Worm (Caenorhabditis elegans) whole organism, L4 larva: Measurements from ENCODE around the gene phg-1.

Experiments used
- D1046.2 ChIP-seq: fragments of 200-800 bp; sonication (Bioruptor generic); IDR thresholded peaks from 2 replicates; pipeline ENCODE4 v1.3.6; 2022; ENCODE audit warnings: missing genetic modification characterization, missing compliant biosample characterization
- R02D3.7 ChIP-seq: fragments of 150-350 bp; sonication (generic microtip); optimal IDR thresholded peaks from 3 replicates; lab custom pipeline; 2014; ENCODE audit warnings: missing biosample characterization, missing genetic modification characterization
- T26A8.4 ChIP-seq: fragments of 200-800 bp; sonication (Bioruptor generic); IDR thresholded peaks from 2 replicates; pipeline ENCODE4 v1.3.6; 2022; ENCODE audit warnings: missing genetic modification characterization, missing compliant biosample characterization
- Y105C5A.15 ChIP-seq: fragments of 200-800 bp; sonication (Bioruptor generic); IDR thresholded peaks from 2 replicates; pipeline ENCODE4 v1.3.6; 2022; ENCODE audit warnings: missing genetic modification characterization, missing compliant biosample characterization
- Y48G9A.11 ChIP-seq: fragments of 200-800 bp; sonication (Bioruptor generic); IDR thresholded peaks from 2 replicates; pipeline ENCODE4 v1.3.6; 2022; ENCODE audit warnings: missing genetic modification reagents, missing genetic modification characterization, missing compliant biosample characterization
- Y75B8A.6 ChIP-seq: fragments of 200-800 bp; sonication (Bioruptor generic); IDR thresholded peaks from 2 replicates; pipeline ENCODE4 v1.3.6; 2022; ENCODE audit warnings: missing genetic modification reagents, missing genetic modification characterization, missing compliant biosample characterization
- ZK337.2 ChIP-seq: fragments of 200-800 bp; sonication (Bioruptor generic); IDR thresholded peaks from 2 replicates; pipeline ENCODE4 v1.3.6; 2022; ENCODE audit warnings: missing genetic modification reagents, missing genetic modification characterization, missing compliant biosample characterization
- ama-1 ChIP-seq: fragments of 150-350 bp; optimal IDR thresholded peaks from 2 replicates; lab custom pipeline; 2014; ENCODE audit warnings: inconsistent platforms, mixed read lengths
- attf-4 ChIP-seq: sonication (generic microtip); optimal IDR thresholded peaks from 3 replicates; lab custom pipeline; 2017; ENCODE audit warnings: missing biosample characterization, missing genetic modification characterization
- ceh-28 ChIP-seq: fragments of 150-350 bp; optimal IDR thresholded peaks from 2 replicates; lab custom pipeline; 2014; ENCODE audit warnings: missing biosample characterization, missing genetic modification reagents, missing genetic modification characterization
- ceh-32 ChIP-seq: sonication (generic microtip); optimal IDR thresholded peaks from 2 replicates; lab custom pipeline; 2016; ENCODE audit warnings: mild to moderate bottlenecking, missing genetic modification characterization, missing compliant biosample characterization; ENCODE audit not compliant: poor library complexity
- ceh-44 ChIP-seq: fragments of 200-800 bp; sonication (Bioruptor generic); IDR thresholded peaks from 2 replicates; pipeline ENCODE4 v1.3.6; 2022; ENCODE audit warnings: missing genetic modification reagents, missing genetic modification characterization, missing compliant biosample characterization
- daf-12 ChIP-seq: fragments of 150-350 bp; optimal IDR thresholded peaks from 2 replicates; lab custom pipeline; 2014; ENCODE audit warnings: missing biosample characterization, missing genetic modification reagents, missing genetic modification characterization
- daf-19 ChIP-seq: fragments of 200-800 bp; sonication (Bioruptor generic); conservative IDR thresholded peaks from 2 replicates; pipeline ENCODE4 v1.3.6; 2022; ENCODE audit warnings: missing genetic modification characterization, missing compliant biosample characterization
- dmd-8 ChIP-seq: fragments of 200-800 bp; sonication (Bioruptor generic); IDR thresholded peaks from 2 replicates; pipeline ENCODE4 v1.3.6; 2022; ENCODE audit warnings: missing genetic modification characterization, missing compliant biosample characterization
- dve-1 ChIP-seq: sonication (generic microtip); optimal IDR thresholded peaks from 2 replicates; lab custom pipeline; 2017; ENCODE audit warnings: antibody characterized with exemption, mild to moderate bottlenecking, missing genetic modification characterization, missing compliant biosample characterization; ENCODE audit not compliant: insufficient read depth
- fos-1 ChIP-seq: fragments of 150-350 bp; optimal IDR thresholded peaks from 2 replicates; lab custom pipeline; 2014; ENCODE audit warnings: missing biosample characterization, missing genetic modification characterization
- gei-8 ChIP-seq: fragments of 200-800 bp; sonication (Bioruptor generic); optimal IDR thresholded peaks from 2 replicates; lab custom pipeline; 2018; ENCODE audit warnings: mild to moderate bottlenecking, missing genetic modification characterization, missing compliant biosample characterization
- hif-1 ChIP-seq, 2 experiments: sonication (generic microtip); optimal IDR thresholded peaks; 2 replicates each; lab custom pipeline; 2016 to 2017; ENCODE audit warnings: missing compliant biosample characterization in 2 of 2, missing genetic modification characterization in 2 of 2, missing genetic modification reagents in 2 of 2, missing genotype in 2 of 2, mild to moderate bottlenecking in 1 of 2
- hmg-1.1 ChIP-seq: fragments of 200-800 bp; sonication (Bioruptor generic); IDR thresholded peaks from 2 replicates; pipeline ENCODE4 v1.3.6; 2022; ENCODE audit warnings: missing genetic modification reagents, missing genetic modification characterization, missing compliant biosample characterization
- lin-1 ChIP-seq: fragments of 200-800 bp; sonication (Bioruptor generic); IDR thresholded peaks from 2 replicates; pipeline ENCODE4 v1.3.6; 2022; ENCODE audit warnings: missing genetic modification reagents, missing genetic modification characterization, missing compliant biosample characterization
- lin-38 ChIP-seq: fragments of 200-800 bp; sonication (Bioruptor generic); IDR thresholded peaks from 2 replicates; pipeline ENCODE4 v1.3.6; 2022; ENCODE audit warnings: missing genetic modification reagents, missing genetic modification characterization, missing compliant biosample characterization
- lin-39 ChIP-seq: fragments of 150-350 bp; optimal IDR thresholded peaks from 2 replicates; lab custom pipeline; 2014; ENCODE audit warnings: missing biosample characterization, missing genetic modification reagents, missing genetic modification characterization
- lsy-2 ChIP-seq, 2 experiments: fragments of 150-350 bp in 1 of 2; sonication (generic microtip) in 1 of 2; optimal IDR thresholded peaks; 2 replicates each; lab custom pipeline; 2014 to 2017; ENCODE audit warnings: missing biosample characterization in 2 of 2, missing genetic modification characterization in 2 of 2
- mep-1 ChIP-seq: fragments of 150-350 bp; sonication (generic microtip); optimal IDR thresholded peaks from 3 replicates; lab custom pipeline; 2014; ENCODE audit warnings: missing biosample characterization, missing genetic modification characterization
- mes-2 ChIP-seq: sonication (generic microtip); optimal IDR thresholded peaks from 2 replicates; lab custom pipeline; 2016; ENCODE audit warnings: missing genotype, mild to moderate bottlenecking, missing genetic modification characterization, missing compliant biosample characterization; ENCODE audit not compliant: poor library complexity, severe bottlenecking
- nhr-102 ChIP-seq: sonication (generic microtip); optimal IDR thresholded peaks from 2 replicates; lab custom pipeline; 2016; ENCODE audit warnings: mild to moderate bottlenecking, missing genetic modification characterization, moderate library complexity, missing compliant biosample characterization
- nhr-11 ChIP-seq: fragments of 150-350 bp; optimal IDR thresholded peaks from 2 replicates; lab custom pipeline; 2014; ENCODE audit warnings: missing biosample characterization, missing genetic modification characterization
- nhr-28 ChIP-seq: fragments of 150-350 bp; optimal IDR thresholded peaks from 2 replicates; lab custom pipeline; 2014; ENCODE audit warnings: missing biosample characterization, missing genetic modification characterization
- nhr-41 ChIP-seq: fragments of 200-800 bp; sonication (Bioruptor generic); IDR thresholded peaks from 2 replicates; pipeline ENCODE4 v1.3.6; 2022; ENCODE audit warnings: missing genetic modification reagents, missing genetic modification characterization, missing compliant biosample characterization
- nhr-6 ChIP-seq: fragments of 150-350 bp; optimal IDR thresholded peaks from 2 replicates; lab custom pipeline; 2014; ENCODE audit warnings: missing biosample characterization, missing genetic modification characterization
- php-3 ChIP-seq: fragments of 200-800 bp; sonication (Bioruptor generic); IDR thresholded peaks from 2 replicates; pipeline ENCODE4 v1.3.6; 2022; ENCODE audit warnings: missing genetic modification reagents, missing genetic modification characterization, missing compliant biosample characterization
- pqm-1 ChIP-seq: sonication (generic microtip); optimal IDR thresholded peaks from 2 replicates; lab custom pipeline; 2017; ENCODE audit warnings: missing biosample characterization, missing genetic modification characterization
- saeg-2 ChIP-seq: fragments of 200-800 bp; sonication (Bioruptor generic); IDR thresholded peaks from 2 replicates; pipeline ENCODE4 v1.3.6; 2022; ENCODE audit warnings: missing genetic modification reagents, missing genetic modification characterization, missing compliant biosample characterization
- sdz-12 ChIP-seq: fragments of 200-800 bp; sonication (Bioruptor generic); optimal IDR thresholded peaks from 2 replicates; lab custom pipeline; 2018; ENCODE audit warnings: mild to moderate bottlenecking, missing genetic modification characterization, missing compliant biosample characterization
- snpc-1.2 ChIP-seq: fragments of 200-800 bp; sonication (Bioruptor generic); IDR thresholded peaks from 2 replicates; pipeline ENCODE4 v1.3.6; 2022; ENCODE audit warnings: missing genetic modification reagents, missing genetic modification characterization, missing compliant biosample characterization
- tra-1 ChIP-seq: fragments of 200-800 bp; sonication (Bioruptor generic); IDR thresholded peaks from 2 replicates; pipeline ENCODE4 v1.3.6; 2022; ENCODE audit warnings: missing genetic modification reagents, missing genetic modification characterization, missing compliant biosample characterization
- unc-130 ChIP-seq: sonication (generic microtip); optimal IDR thresholded peaks from 2 replicates; lab custom pipeline; 2016; ENCODE audit warnings: missing genetic modification reagents, missing genetic modification characterization, missing compliant biosample characterization
- unc-39 ChIP-seq: sonication (generic microtip); optimal IDR thresholded peaks from 2 replicates; lab custom pipeline; 2017; ENCODE audit warnings: missing biosample characterization, missing genetic modification characterization
- vab-7 ChIP-seq: fragments of 200-800 bp; sonication (Bioruptor generic); IDR thresholded peaks from 2 replicates; pipeline ENCODE4 v1.3.6; 2022; ENCODE audit warnings: missing genetic modification reagents, missing genetic modification characterization, missing compliant biosample characterization
- zip-2 ChIP-seq: fragments of 150-350 bp; optimal IDR thresholded peaks from 2 replicates; lab custom pipeline; 2014; ENCODE audit warnings: missing biosample characterization, missing genetic modification characterization
- ztf-7 ChIP-seq: fragments of 150-350 bp; optimal IDR thresholded peaks from 2 replicates; lab custom pipeline; 2014; ENCODE audit warnings: missing biosample characterization, missing genetic modification characterization

The phg-1 gene

ce11 chrII:10168905-10169782 is 31.7 kb downstream of the phg-1 start, which contains the start of gene daf-19 (continued):
- TF ChIP-seq ztf-7 (tag; lab: Kevin White, UChicago), result no peak
- no peak for TF ChIP-seq Y105C5A.15
- peak; percentile 32 for TF ChIP-seq nhr-6 (tag; lab: Kevin White, UChicago)
- TF ChIP-seq daf-19 (GFP tag; lab: Robert Waterston, UW), result no peak
- no peak for TF ChIP-seq pqm-1 (tag; lab: Kevin White, UChicago)
- TF ChIP-seq sdz-12 (GFP tag; lab: Kevin White, UChicago), result peak; percentile 47
- no peak for TF ChIP-seq D1046.2
- TF ChIP-seq vab-7 (GFP tag; lab: Robert Waterston, UW), result no peak
- peak; percentile 82 for TF ChIP-seq mep-1 (tag; lab: Kevin White, UChicago)
- peak; percentile 16 to 74 for TF ChIP-seq lsy-2 (tag; optimal IDR thresholded peaks at IDR 0.05; lab: Kevin White, UChicago)
- TF ChIP-seq nhr-28 (tag; lab: Kevin White, UChicago), result peak; percentile 56
- peak; percentile 71 for TF ChIP-seq ama-1 (lab: Kevin White, UChicago)
- TF ChIP-seq hif-1 (tag; optimal IDR thresholded peaks at IDR 0.05; lab: Kevin White, UChicago), result peak in 1 of 2 experiments; percentile 63
- TF ChIP-seq ceh-28, result no peak
- TF ChIP-seq ZK337.2 (GFP tag; lab: Robert Waterston, UW), result no peak
- TF ChIP-seq nhr-102, result no peak
- TF ChIP-seq lin-1 (GFP tag; lab: Robert Waterston, UW), result no peak; the same call in 1 of the 2 replicates
- TF ChIP-seq unc-39 (tag; lab: Kevin White, UChicago), result no peak
- no peak for TF ChIP-seq fos-1 (tag; lab: Kevin White, UChicago)
- 0 out of 2 replicates have a peak, but pooled peaks have one; percentile 56 for TF ChIP-seq T26A8.4 (GFP tag; lab: Robert Waterston, UW)
- TF ChIP-seq nhr-41 (GFP tag; lab: Robert Waterston, UW), result no peak
- TF ChIP-seq lin-38 (GFP tag; lab: Robert Waterston, UW), result peak; percentile 59
- no peak for TF ChIP-seq zip-2 (tag; lab: Kevin White, UChicago)
- peak; percentile 78 for TF ChIP-seq tra-1 (GFP tag; lab: Robert Waterston, UW)
- no peak for TF ChIP-seq gei-8
- TF ChIP-seq php-3 (GFP tag; lab: Robert Waterston, UW), result no peak
- no peak for TF ChIP-seq attf-4
- TF ChIP-seq hmg-1.1 (GFP tag; lab: Robert Waterston, UW), result peak; percentile 79
- no peak for TF ChIP-seq snpc-1.2 (GFP tag; lab: Robert Waterston, UW)
- TF ChIP-seq Y75B8A.6 (GFP tag; lab: Robert Waterston, UW), result no peak
- TF ChIP-seq Y48G9A.11 (GFP tag; lab: Robert Waterston, UW), result no peak
- TF ChIP-seq unc-130, result no peak
- TF ChIP-seq dmd-8 (GFP tag; lab: Robert Waterston, UW), result no peak
- TF ChIP-seq ceh-44 (GFP tag; lab: Robert Waterston, UW), result no peak

DNA sequence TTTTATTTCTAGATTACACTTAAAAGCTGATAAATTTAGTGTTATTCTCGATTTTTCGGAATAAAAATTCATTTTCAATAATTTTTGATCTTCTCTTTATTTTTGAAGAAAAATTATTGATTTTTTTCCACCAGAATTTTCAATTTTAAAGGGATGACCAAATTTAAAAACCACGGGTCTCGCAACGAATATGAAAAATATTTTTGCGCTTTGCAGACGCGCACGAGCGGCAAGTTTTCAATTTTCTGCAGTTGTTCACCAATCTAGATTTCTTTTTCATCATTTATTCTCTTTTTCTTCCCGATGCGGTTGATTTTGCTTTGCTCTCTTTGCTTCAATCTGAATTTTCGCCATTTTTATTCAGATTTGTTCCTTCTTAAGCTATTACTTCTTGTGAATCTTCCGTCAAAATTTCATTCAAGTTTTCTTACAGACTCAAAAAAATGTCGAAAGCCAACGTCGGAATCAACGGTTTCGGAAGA is 33.4 kb downstream of the phg-1 start, which contains the start of gene gpd-4:
Gene gpd-4 (plus strand): TSS at position 432 of the 482 bp plus-strand sequence.
- peak; percentile 15 for TF ChIP-seq unc-130
- TF ChIP-seq lin-39 (tag; lab: Kevin White, UChicago), result no peak

DNA sequence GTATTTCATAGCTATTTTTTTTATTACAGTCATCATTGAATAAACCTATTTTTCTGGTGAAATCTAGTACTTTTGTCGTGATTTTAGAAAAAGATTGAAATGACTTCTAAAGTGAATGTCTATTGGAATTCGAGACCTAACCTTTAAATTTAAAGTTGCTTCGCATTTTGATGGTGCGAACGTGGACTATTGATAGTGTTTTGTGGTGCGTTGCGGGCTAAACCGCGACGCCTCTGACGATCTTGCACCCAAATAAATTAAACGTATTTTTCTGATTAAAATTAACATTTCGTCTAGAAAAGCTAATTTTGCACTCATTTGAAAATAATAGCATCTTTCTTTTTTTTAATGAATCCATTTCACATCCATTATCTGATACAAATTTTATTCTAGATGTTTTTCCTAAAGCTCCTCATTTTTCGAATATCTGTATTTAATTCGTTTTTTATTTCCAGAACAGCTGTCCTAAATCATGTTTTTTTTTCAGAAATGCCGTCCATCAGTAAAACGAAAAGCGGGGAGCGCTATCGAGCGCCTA is 35.0 kb downstream of the phg-1 start, which contains the start of gene wbp-11:
Gene wbp-11 (plus strand): TSS at position 488 of the 538 bp plus-strand sequence.
- peak in 1 of 2 experiments; percentile 24 for TF ChIP-seq lsy-2 (tag; optimal IDR thresholded peaks at IDR 0.05; lab: Kevin White, UChicago)
- TF ChIP-seq dve-1 (tag; lab: Kevin White, UChicago), result peak; percentile 5
- TF ChIP-seq R02D3.7 (tag; lab: Kevin White, UChicago), result no peak
- TF ChIP-seq mes-2 (tag; lab: Kevin White, UChicago), result peak; percentile 52
- TF ChIP-seq ceh-32 (tag; lab: Kevin White, UChicago), result no peak
- TF ChIP-seq saeg-2 (GFP tag; lab: Robert Waterston, UW), result no peak
- no peak for TF ChIP-seq daf-12 (tag; lab: Kevin White, UChicago)
- TF ChIP-seq nhr-11, result peak; percentile 26
- TF ChIP-seq ceh-44 (GFP tag; lab: Robert Waterston, UW), result no peak
- TF ChIP-seq lin-38 (GFP tag; lab: Robert Waterston, UW), result peak; percentile 65
